Fruit fly (Drosophila melanogaster): ENCODE measurements around the gene ND-ASHI.

Gene ND-ASHI

DNA sequence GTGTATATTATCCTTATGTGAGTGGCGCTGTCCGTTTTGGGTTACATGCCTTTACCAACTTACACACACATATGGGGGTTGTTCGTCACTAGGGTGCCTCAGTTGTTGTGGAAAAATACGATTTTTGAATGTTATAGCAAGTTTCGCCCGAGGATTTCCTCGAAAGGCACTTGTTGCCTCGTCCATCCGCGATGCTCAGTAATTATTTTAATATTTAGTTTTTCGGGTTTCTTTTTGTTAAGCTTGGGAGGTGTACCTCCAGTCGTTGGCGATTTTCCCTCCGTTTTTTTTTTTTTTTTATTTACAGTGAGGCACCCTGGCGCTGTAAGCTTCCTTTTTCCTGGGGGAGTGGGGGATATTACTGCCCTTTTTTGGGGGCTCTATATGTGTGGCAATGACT is 17.5 kb upstream of the ND-ASHI start:
- TF ChIP-seq CG14655 (GFP tag; optimal IDR thresholded peaks at IDR 0.05), result peak; percentile 69
- peak; percentile 55 for TF ChIP-seq CG34367 (tag; optimal IDR thresholded peaks at IDR 0.05)
- TF ChIP-seq Snoo (tag; optimal IDR thresholded peaks at IDR 0.05), result peak; percentile 71
- peak; percentile 31 for TF ChIP-seq gl (tag; optimal IDR thresholded peaks at IDR 0.05)
- no peak for TF ChIP-seq CG10348 (GFP tag; IDR thresholded peaks at IDR 0.05)
- TF ChIP-seq rn (GFP tag; IDR thresholded peaks at IDR 0.05), result 0 out of 2 replicates have a peak, but pooled peaks have one; percentile 17
- TF ChIP-seq CG12605 (GFP tag; IDR thresholded peaks at IDR 0.05), result peak; percentile 67
- peak; percentile 66 for TF ChIP-seq CG9948 (tag; optimal IDR thresholded peaks at IDR 0.05)
- TF ChIP-seq EcR (GFP tag; optimal IDR thresholded peaks at IDR 0.05), result no peak
- TF ChIP-seq CG8159 (tag; optimal IDR thresholded peaks at IDR 0.05), result peak; percentile 77
- peak; percentile 76 for TF ChIP-seq fd96Ca (GFP tag; IDR thresholded peaks at IDR 0.05)
- TF ChIP-seq Ets98B (GFP tag; IDR thresholded peaks at IDR 0.05), result peak; percentile 74
- peak; percentile 63 for TF ChIP-seq CG17806 (tag; optimal IDR thresholded peaks at IDR 0.05)
- TF ChIP-seq CG32121 (GFP tag; IDR thresholded peaks at IDR 0.05), result peak; percentile 66
- TF ChIP-seq Pif1A (GFP tag; optimal IDR thresholded peaks at IDR 0.05), result peak; percentile 80
- peak; percentile 66 for TF ChIP-seq Pif1B (GFP tag; optimal IDR thresholded peaks at IDR 0.05)
- TF ChIP-seq CG15710 (tag; optimal IDR thresholded peaks at IDR 0.05), result peak; percentile 75
- TF ChIP-seq CG4496 (GFP tag; IDR thresholded peaks at IDR 0.05), result peak; percentile 77
- peak; percentile 61 for TF ChIP-seq CG8301 (tag; optimal IDR thresholded peaks at IDR 0.05)
- TF ChIP-seq D1 (tag; optimal IDR thresholded peaks at IDR 0.05), result no peak
- TF ChIP-seq CG13204 (GFP tag; optimal IDR thresholded peaks at IDR 0.05), result peak; percentile 53

DNA sequence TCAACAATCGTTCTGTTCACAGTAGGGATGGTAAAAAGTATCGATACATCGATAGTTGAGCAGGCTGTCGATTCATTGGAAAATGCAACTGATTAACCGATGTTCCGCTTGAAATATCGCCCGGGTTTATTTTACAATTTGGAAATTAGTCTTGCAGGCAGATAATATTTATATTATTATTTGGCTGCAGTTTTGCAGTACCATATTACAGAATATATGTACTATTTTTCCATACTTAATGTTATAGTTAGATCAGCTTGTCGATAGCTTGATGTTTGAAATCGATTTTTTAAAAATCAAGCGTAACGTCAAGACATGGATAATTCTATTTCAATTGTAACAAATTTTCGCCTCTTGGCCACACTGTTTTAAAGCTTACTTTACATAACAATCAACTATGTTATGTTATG is 16.1 kb upstream of the ND-ASHI start, which contains the start of gene CG14442:
TSS of gene CG14442 (minus strand) at position 29 of the 410 bp plus-strand sequence.
- no peak for TF ChIP-seq CG13204 (GFP tag; optimal IDR thresholded peaks at IDR 0.05)
- TF ChIP-seq CG12605 (GFP tag; IDR thresholded peaks at IDR 0.05), result no peak
- no peak for TF ChIP-seq CG9948 (tag; optimal IDR thresholded peaks at IDR 0.05)
- TF ChIP-seq gl (tag; optimal IDR thresholded peaks at IDR 0.05), result no peak
- no peak for TF ChIP-seq D1 (tag; optimal IDR thresholded peaks at IDR 0.05)
- no peak for TF ChIP-seq EcR (GFP tag; optimal IDR thresholded peaks at IDR 0.05)
- TF ChIP-seq CG14655 (GFP tag; optimal IDR thresholded peaks at IDR 0.05), result no peak
- no peak for TF ChIP-seq CG10348 (GFP tag; IDR thresholded peaks at IDR 0.05)
- TF ChIP-seq Pif1A (GFP tag; optimal IDR thresholded peaks at IDR 0.05), result peak; percentile 35
- peak; percentile 30 for TF ChIP-seq CG8159 (tag; optimal IDR thresholded peaks at IDR 0.05)
- TF ChIP-seq rn (GFP tag; IDR thresholded peaks at IDR 0.05), result no peak
- peak; percentile 36; the same call in 1 of the 3 replicates for TF ChIP-seq CG4496 (GFP tag; IDR thresholded peaks at IDR 0.05)
- peak; percentile 6 for TF ChIP-seq Pif1B (GFP tag; optimal IDR thresholded peaks at IDR 0.05)
- no peak for TF ChIP-seq CG15710 (tag; optimal IDR thresholded peaks at IDR 0.05)
- peak; percentile 21 for TF ChIP-seq CG17806 (tag; optimal IDR thresholded peaks at IDR 0.05)
- peak; percentile 14; the same call in 1 of the 2 replicates for TF ChIP-seq Ets98B (GFP tag; IDR thresholded peaks at IDR 0.05)
- TF ChIP-seq Snoo (tag; optimal IDR thresholded peaks at IDR 0.05), result no peak
- TF ChIP-seq CG32121 (GFP tag; IDR thresholded peaks at IDR 0.05), result no peak
- TF ChIP-seq CG8301 (tag; optimal IDR thresholded peaks at IDR 0.05), result no peak
- TF ChIP-seq CG34367 (tag; optimal IDR thresholded peaks at IDR 0.05), result no peak
- peak; percentile 11; the same call in 1 of the 3 replicates for TF ChIP-seq fd96Ca (GFP tag; IDR thresholded peaks at IDR 0.05)

DNA sequence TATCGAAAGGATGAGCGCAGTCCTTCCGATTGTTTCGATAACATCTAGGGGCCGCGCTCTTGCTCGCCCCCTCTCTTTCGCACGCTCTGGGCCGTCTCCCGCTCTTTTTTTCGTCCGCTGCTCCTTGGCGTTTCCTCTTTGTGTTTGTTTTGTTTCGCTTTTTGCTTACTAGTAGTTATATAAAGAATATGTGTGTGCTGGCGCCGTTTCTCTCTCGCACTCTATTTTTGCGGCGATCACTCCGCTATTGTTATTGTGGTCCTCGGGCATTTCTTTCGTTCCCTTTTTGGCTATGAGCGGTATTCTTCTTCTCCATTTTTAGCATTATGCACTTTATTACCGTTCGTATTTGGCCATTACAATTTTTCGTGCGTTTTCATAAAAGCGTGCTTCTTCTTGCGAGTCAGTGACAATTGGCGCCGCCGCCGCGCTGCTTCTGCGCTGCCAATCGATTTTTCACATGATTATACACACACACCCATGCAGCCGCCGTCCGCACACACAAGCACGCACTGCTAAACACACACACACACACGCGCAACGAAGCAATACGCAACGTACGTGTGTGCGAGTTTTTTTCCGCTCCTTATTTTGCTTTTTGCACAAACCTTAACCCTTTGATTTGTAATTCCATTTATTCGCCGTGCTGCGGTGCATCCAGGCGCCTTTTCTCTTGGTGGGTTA is 15.3 kb upstream of the ND-ASHI start:
- TF ChIP-seq CG8159 (tag; optimal IDR thresholded peaks at IDR 0.05) (no peak), EcR (GFP tag; optimal IDR thresholded peaks at IDR 0.05) (no peak), CG8301 (tag; optimal IDR thresholded peaks at IDR 0.05) (no peak), CG32121 (GFP tag; IDR thresholded peaks at IDR 0.05) (0 out of 2 replicates have a peak, but pooled peaks have one; percentile 18), CG14655 (GFP tag; optimal IDR thresholded peaks at IDR 0.05) (no peak), CG17806 (tag; optimal IDR thresholded peaks at IDR 0.05) (no peak), CG4496 (GFP tag; IDR thresholded peaks at IDR 0.05) (no peak), CG9948 (tag; optimal IDR thresholded peaks at IDR 0.05) (no peak), CG13204 (GFP tag; optimal IDR thresholded peaks at IDR 0.05) (peak; percentile 73), CG15710 (tag; optimal IDR thresholded peaks at IDR 0.05) (peak; percentile 10), Snoo (tag; optimal IDR thresholded peaks at IDR 0.05) (no peak), D1 (tag; optimal IDR thresholded peaks at IDR 0.05) (no peak), Pif1B (GFP tag; optimal IDR thresholded peaks at IDR 0.05) (no peak), gl (tag; optimal IDR thresholded peaks at IDR 0.05) (no peak), CG10348 (GFP tag; IDR thresholded peaks at IDR 0.05) (no peak)

DNA sequence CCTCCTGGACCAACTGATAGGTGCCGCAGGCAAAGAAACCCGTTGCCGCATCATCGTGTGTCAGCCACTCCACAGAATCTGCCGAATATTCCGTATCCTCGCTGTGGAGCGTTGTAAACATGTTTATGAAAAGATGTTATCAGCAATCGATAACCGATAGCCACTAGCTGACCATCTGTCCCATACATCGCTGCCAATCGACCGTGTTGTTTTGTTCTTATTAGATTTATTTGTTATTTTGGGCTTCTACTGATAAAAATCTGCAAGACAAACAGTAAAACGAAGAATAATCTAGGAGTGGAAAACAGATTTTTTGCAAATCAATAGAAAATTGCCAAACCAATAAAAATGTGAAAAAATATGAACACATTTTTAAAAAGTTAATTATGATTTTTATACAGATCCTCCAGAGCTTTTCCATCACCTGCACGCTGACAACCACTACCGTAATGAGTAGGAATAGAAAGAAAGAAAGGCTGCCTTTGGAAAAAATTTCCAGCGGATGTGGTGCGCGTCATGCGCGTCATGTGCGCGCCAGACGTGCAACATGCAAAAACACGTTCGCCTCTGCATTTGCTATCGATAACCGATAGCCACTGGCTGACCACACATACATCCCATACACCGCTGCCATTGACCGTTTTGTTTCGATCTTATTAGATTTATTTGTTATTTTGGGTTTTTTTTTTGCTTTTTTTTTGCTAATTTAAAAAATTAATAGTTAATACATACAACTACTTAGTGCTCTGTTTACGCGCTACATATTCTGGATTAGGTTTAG is 9.9 kb upstream of the ND-ASHI start, which contains the start of gene CG3184:
TSS of gene CG3184 (minus strand) at position 155 of the 781 bp plus-strand sequence.
- TF ChIP-seq fd96Ca (GFP tag; IDR thresholded peaks at IDR 0.05) (no peak), D1 (tag; optimal IDR thresholded peaks at IDR 0.05) (no peak), Ets98B (GFP tag; IDR thresholded peaks at IDR 0.05) (no peak), CG17806 (tag; optimal IDR thresholded peaks at IDR 0.05) (no peak), CG8159 (tag; optimal IDR thresholded peaks at IDR 0.05) (no peak), Snoo (tag; optimal IDR thresholded peaks at IDR 0.05) (no peak), CG12605 (GFP tag; IDR thresholded peaks at IDR 0.05) (no peak), gl (tag; optimal IDR thresholded peaks at IDR 0.05) (no peak), Pif1A (GFP tag; optimal IDR thresholded peaks at IDR 0.05) (no peak), CG34367 (tag; optimal IDR thresholded peaks at IDR 0.05) (no peak), CG9948 (tag; optimal IDR thresholded peaks at IDR 0.05) (no peak), CG4496 (GFP tag; IDR thresholded peaks at IDR 0.05) (no peak), rn (GFP tag; IDR thresholded peaks at IDR 0.05) (no peak), CG13204 (GFP tag; optimal IDR thresholded peaks at IDR 0.05) (no peak), CG32121 (GFP tag; IDR thresholded peaks at IDR 0.05) (no peak), CG15710 (tag; optimal IDR thresholded peaks at IDR 0.05) (no peak), CG10348 (GFP tag; IDR thresholded peaks at IDR 0.05) (no peak), CG14655 (GFP tag; optimal IDR thresholded peaks at IDR 0.05) (no peak), EcR (GFP tag; optimal IDR thresholded peaks at IDR 0.05) (no peak)

Data from whole organism, pupa.